Worm (Caenorhabditis elegans): ENCODE data around the gene Y43F8C.13.

Y43F8C.13 gene

ce11 chrV:19669959-19670358, 27.2 kb downstream of the Y43F8C.13 start, which contains the start of gene Y43F8C.11:
TSS of gene Y43F8C.11 (plus strand) at chrV:19670259.
- no peak for TF ChIP-seq elt-3 (tag; optimal IDR thresholded peaks at IDR 0.05)
- no peak for TF ChIP-seq ama-1 (optimal IDR thresholded peaks at IDR 0.05)
- no peak for TF ChIP-seq nhr-12 (tag; optimal IDR thresholded peaks at IDR 0.05)
- TF ChIP-seq jun-1 (tag; optimal IDR thresholded peaks at IDR 0.05) = no peak
- no peak for TF ChIP-seq egl-27 (tag; optimal IDR thresholded peaks at IDR 0.05)
- no peak for TF ChIP-seq hmg-11 (tag; optimal IDR thresholded peaks at IDR 0.05)
- no peak for TF ChIP-seq pqm-1 (tag; optimal IDR thresholded peaks at IDR 0.05)
- TF ChIP-seq skn-1 (tag; optimal IDR thresholded peaks at IDR 0.05) = no peak
- no peak for TF ChIP-seq snpc-4 (tag; optimal IDR thresholded peaks at IDR 0.05)
- TF ChIP-seq lin-15B (tag; optimal IDR thresholded peaks at IDR 0.05) = no peak

ce11 chrV:19668213-19668612, 29.0 kb downstream of the Y43F8C.13 start:
- no peak for TF ChIP-seq daf-12 (tag; optimal IDR thresholded peaks at IDR 0.05)

ce11 chrV:19667716-19668115, 29.5 kb downstream of the Y43F8C.13 start:
- TF ChIP-seq egl-5 (tag; optimal IDR thresholded peaks at IDR 0.05) (no peak), pqm-1 (tag; optimal IDR thresholded peaks at IDR 0.05) (no peak), nhr-28 (tag; optimal IDR thresholded peaks at IDR 0.05) (no peak), ceh-9 (tag; optimal IDR thresholded peaks at IDR 0.05) (no peak), ztf-4 (tag; optimal IDR thresholded peaks at IDR 0.05) (no peak), jun-1 (tag; optimal IDR thresholded peaks at IDR 0.05) (no peak), fos-1 (tag; optimal IDR thresholded peaks at IDR 0.05) (no peak), ceh-16 (tag; optimal IDR thresholded peaks at IDR 0.05) (no peak), lsy-12 (tag; optimal IDR thresholded peaks at IDR 0.05) (no peak), ZK546.5 (tag; optimal IDR thresholded peaks at IDR 0.05) (no peak), ceh-82 (tag; optimal IDR thresholded peaks at IDR 0.05) (no peak), nhr-23 (tag; optimal IDR thresholded peaks at IDR 0.05) (no peak), egl-27 (tag; optimal IDR thresholded peaks at IDR 0.05) (no peak), eor-1 (tag; optimal IDR thresholded peaks at IDR 0.05) (no peak), unc-62 (GFP tag; optimal IDR thresholded peaks at IDR 0.05) (no peak), nhr-77 (tag; optimal IDR thresholded peaks at IDR 0.05) (no peak), pha-4 (tag; optimal IDR thresholded peaks at IDR 0.05) (no peak), nfya-1 (tag; optimal IDR thresholded peaks at IDR 0.05; ENCODE audit: insufficient read depth) (no peak)

ce11 chrV:19666308-19666707, 30.9 kb downstream of the Y43F8C.13 start:
- TF ChIP-seq nhr-76 (tag; optimal IDR thresholded peaks at IDR 0.05) = no peak
- no peak for TF ChIP-seq eor-1 (tag; optimal IDR thresholded peaks at IDR 0.05)
- peak; percentile 71 for TF ChIP-seq nhr-25 (tag; optimal IDR thresholded peaks at IDR 0.05)
- no peak for TF ChIP-seq R02D3.7 (tag; optimal IDR thresholded peaks at IDR 0.05)
- TF ChIP-seq lin-15B (tag; optimal IDR thresholded peaks at IDR 0.05) = no peak
- no peak for TF ChIP-seq mdl-1 (tag; optimal IDR thresholded peaks at IDR 0.05)

- TF ChIP-seq eor-1 (tag; optimal IDR thresholded peaks at IDR 0.05) = no peak
- no peak for TF ChIP-seq ama-1 (optimal IDR thresholded peaks at IDR 0.05)
- no peak for TF ChIP-seq ceh-28 (tag; optimal IDR thresholded peaks at IDR 0.05)
- no peak for TF ChIP-seq mml-1 (tag; optimal IDR thresholded peaks at IDR 0.05)
- TF ChIP-seq lsy-12 (tag; optimal IDR thresholded peaks at IDR 0.05) = no peak
- TF ChIP-seq nhr-237 (tag; optimal IDR thresholded peaks at IDR 0.05) = no peak
- no peak for TF ChIP-seq snpc-4 (tag; optimal IDR thresholded peaks at IDR 0.05)
Measured at ce11 chrV:19664574-19664973, 32.6 kb downstream of the Y43F8C.13 start.

- TF ChIP-seq lsy-12 (tag; optimal IDR thresholded peaks at IDR 0.05) (no peak), nhr-28 (tag; optimal IDR thresholded peaks at IDR 0.05) (no peak), unc-39 (tag; optimal IDR thresholded peaks at IDR 0.05) (no peak), elt-2 (tag; optimal IDR thresholded peaks at IDR 0.05) (no peak), fos-1 (tag; optimal IDR thresholded peaks at IDR 0.05) (no peak), fkh-2 (tag; optimal IDR thresholded peaks at IDR 0.05) (no peak), eor-1 (tag; optimal IDR thresholded peaks at IDR 0.05) (no peak), nhr-76 (tag; optimal IDR thresholded peaks at IDR 0.05) (no peak), tbx-2 (tag; optimal IDR thresholded peaks at IDR 0.05) (no peak), sea-2 (GFP tag; optimal IDR thresholded peaks at IDR 0.05) (no peak), nhr-77 (tag; optimal IDR thresholded peaks at IDR 0.05) (no peak), zag-1 (tag; optimal IDR thresholded peaks at IDR 0.05) (no peak), egl-5 (tag; optimal IDR thresholded peaks at IDR 0.05) (no peak), ama-1 (optimal IDR thresholded peaks at IDR 0.05) (no peak)
Measured at ce11 chrV:19655151-19655550, 42.0 kb downstream of the Y43F8C.13 start, which contains the start of gene dmd-3. TSS of gene dmd-3 (minus strand) at chrV:19655251.

All from whole organism, L3 larva.